Worm (Caenorhabditis elegans) whole organism, L2 larva: Measurements from ENCODE around the gene rpb-9.

Source experiments
- C34F6.9 ChIP-seq: fragments of 150-350 bp; optimal IDR thresholded peaks from 2 replicates; lab custom pipeline; 2014; ENCODE audit warnings: missing biosample characterization, missing genetic modification characterization
- F13H6.1 ChIP-seq: sonication (generic microtip); optimal IDR thresholded peaks from 2 replicates; lab custom pipeline; 2016; ENCODE audit warnings: missing genetic modification characterization, missing compliant biosample characterization
- R02D3.7 ChIP-seq: fragments of 150-350 bp; optimal IDR thresholded peaks from 2 replicates; lab custom pipeline; 2014; ENCODE audit warnings: missing biosample characterization, missing genetic modification characterization
- Y55F3AM.14 ChIP-seq: fragments of 200-800 bp; sonication (Bioruptor generic); optimal IDR thresholded peaks from 2 replicates; lab custom pipeline; 2018; ENCODE audit warnings: mild to moderate bottlenecking, missing genetic modification characterization, missing compliant biosample characterization
- ZK546.5 ChIP-seq: sonication (generic microtip); optimal IDR thresholded peaks from 2 replicates; lab custom pipeline; 2017; ENCODE audit warnings: missing biosample characterization, missing genetic modification characterization
- alr-1 ChIP-seq: fragments of 150-350 bp; optimal IDR thresholded peaks from 2 replicates; lab custom pipeline; 2014; ENCODE audit warnings: missing biosample characterization, missing genetic modification characterization
- aly-2 ChIP-seq: fragments of 150-350 bp; optimal IDR thresholded peaks from 2 replicates; lab custom pipeline; 2014; ENCODE audit warnings: missing biosample characterization, missing genetic modification characterization
- ama-1 ChIP-seq: fragments of 150-350 bp; optimal IDR thresholded peaks from 2 replicates; lab custom pipeline; 2018; ENCODE audit warnings: inconsistent platforms
- blmp-1 ChIP-seq: sonication (generic microtip); optimal IDR thresholded peaks from 2 replicates; lab custom pipeline; 2017; ENCODE audit warnings: missing genetic modification characterization, mild to moderate bottlenecking, missing compliant biosample characterization, antibody characterized with exemption, moderate library complexity; ENCODE audit not compliant: insufficient read depth
- ceh-16 ChIP-seq: fragments of 150-350 bp; optimal IDR thresholded peaks from 2 replicates; lab custom pipeline; 2014; ENCODE audit warnings: missing biosample characterization, missing genetic modification characterization
- ceh-82 ChIP-seq: fragments of 150-350 bp; optimal IDR thresholded peaks from 2 replicates; lab custom pipeline; 2014; ENCODE audit warnings: missing biosample characterization, missing genetic modification characterization
- crh-2 ChIP-seq: sonication (generic microtip); optimal IDR thresholded peaks from 2 replicates; lab custom pipeline; 2017; ENCODE audit warnings: missing biosample characterization, missing genetic modification characterization
- dmd-4 ChIP-seq: sonication (generic microtip); optimal IDR thresholded peaks from 2 replicates; lab custom pipeline; 2017; ENCODE audit warnings: missing biosample characterization, missing genetic modification characterization
- egl-27 ChIP-seq: sonication (generic microtip); optimal IDR thresholded peaks from 3 replicates; lab custom pipeline; 2017; ENCODE audit warnings: missing biosample characterization, missing genetic modification reagents, missing genetic modification characterization
- elt-1 ChIP-seq: fragments of 150-350 bp; optimal IDR thresholded peaks from 2 replicates; lab custom pipeline; 2014; ENCODE audit warnings: missing biosample characterization, missing genetic modification characterization
- elt-3 ChIP-seq: sonication (generic microtip); optimal IDR thresholded peaks from 2 replicates; lab custom pipeline; 2017; ENCODE audit warnings: missing biosample characterization, missing genetic modification characterization
- fos-1 ChIP-seq: fragments of 150-350 bp; optimal IDR thresholded peaks from 2 replicates; lab custom pipeline; 2014; ENCODE audit warnings: missing biosample characterization, missing genetic modification characterization
- gmeb-1 ChIP-seq: fragments of 150-350 bp; optimal IDR thresholded peaks from 2 replicates; lab custom pipeline; 2014; ENCODE audit warnings: missing biosample characterization, missing genetic modification characterization
- lin-11 ChIP-seq: fragments of 150-350 bp; sonication (generic microtip); optimal IDR thresholded peaks from 2 replicates; lab custom pipeline; 2014; ENCODE audit warnings: missing biosample characterization, missing genetic modification characterization, inconsistent platforms, mixed read lengths
- lin-13 ChIP-seq: fragments of 150-350 bp; optimal IDR thresholded peaks from 2 replicates; lab custom pipeline; 2014; ENCODE audit warnings: missing biosample characterization, missing genetic modification reagents, missing genetic modification characterization
- lin-39 ChIP-seq: fragments of 150-350 bp; optimal IDR thresholded peaks from 2 replicates; lab custom pipeline; 2014; ENCODE audit warnings: missing biosample characterization, missing genetic modification reagents, missing genetic modification characterization
- lsy-2 ChIP-seq, 2 experiments: fragments of 150-350 bp in 1 of 2; sonication (generic microtip) in 1 of 2; optimal IDR thresholded peaks; 2 replicates each; lab custom pipeline; 2014 to 2017; ENCODE audit warnings: missing biosample characterization in 2 of 2, missing genetic modification characterization in 2 of 2
- mab-5 ChIP-seq: fragments of 150-350 bp; optimal IDR thresholded peaks from 2 replicates; lab custom pipeline; 2014; ENCODE audit warnings: missing biosample characterization, missing genetic modification characterization
- mbf-1 ChIP-seq: sonication (generic microtip); optimal IDR thresholded peaks from 2 replicates; lab custom pipeline; 2017; ENCODE audit warnings: missing biosample characterization, missing genetic modification characterization
- mdl-1 ChIP-seq, 2 experiments: fragments of 150-350 bp in 1 of 2; sonication (generic microtip) in 1 of 2; optimal IDR thresholded peaks; 2 replicates each; lab custom pipeline; 2017; ENCODE audit warnings: missing biosample characterization in 2 of 2, missing genetic modification characterization in 2 of 2
- nhr-10 ChIP-seq: sonication (generic microtip); optimal IDR thresholded peaks from 2 replicates; lab custom pipeline; 2017; ENCODE audit warnings: missing biosample characterization, missing genetic modification characterization
- nhr-11 ChIP-seq: fragments of 150-350 bp; optimal IDR thresholded peaks from 2 replicates; lab custom pipeline; 2014; ENCODE audit warnings: missing biosample characterization, missing genetic modification characterization
- nhr-12 ChIP-seq: fragments of 150-350 bp; optimal IDR thresholded peaks from 2 replicates; lab custom pipeline; 2014; ENCODE audit warnings: missing biosample characterization, missing genetic modification characterization
- nhr-129 ChIP-seq: fragments of 150-350 bp; optimal IDR thresholded peaks from 2 replicates; lab custom pipeline; 2014; ENCODE audit warnings: missing biosample characterization, missing genetic modification characterization
- nhr-23 ChIP-seq: fragments of 150-350 bp; optimal IDR thresholded peaks from 2 replicates; lab custom pipeline; 2014; ENCODE audit warnings: missing biosample characterization, missing genetic modification reagents, missing genetic modification characterization
- nhr-237 ChIP-seq: fragments of 150-350 bp; optimal IDR thresholded peaks from 2 replicates; lab custom pipeline; 2014; ENCODE audit warnings: missing biosample characterization, missing genetic modification characterization
- nhr-25 ChIP-seq: fragments of 150-350 bp; sonication (generic microtip); optimal IDR thresholded peaks from 3 replicates; lab custom pipeline; 2014; ENCODE audit warnings: missing biosample characterization, missing genetic modification characterization
- nhr-6 ChIP-seq: fragments of 150-350 bp; optimal IDR thresholded peaks from 2 replicates; lab custom pipeline; 2014; ENCODE audit warnings: missing biosample characterization, missing genetic modification characterization
- nhr-77 ChIP-seq: fragments of 150-350 bp; optimal IDR thresholded peaks from 2 replicates; lab custom pipeline; 2014; ENCODE audit warnings: missing biosample characterization, missing genetic modification characterization
- peb-1 ChIP-seq: fragments of 150-350 bp; optimal IDR thresholded peaks from 2 replicates; lab custom pipeline; 2014; ENCODE audit warnings: missing biosample characterization, missing genetic modification characterization
- sem-4 ChIP-seq: fragments of 150-350 bp; optimal IDR thresholded peaks from 2 replicates; lab custom pipeline; 2014; ENCODE audit warnings: missing biosample characterization, missing genetic modification reagents, missing genetic modification characterization
- skn-1 ChIP-seq: sonication (generic microtip); optimal IDR thresholded peaks from 2 replicates; lab custom pipeline; 2017; ENCODE audit warnings: missing biosample characterization, missing genetic modification characterization
- sma-3 ChIP-seq: sonication (generic microtip); optimal IDR thresholded peaks from 2 replicates; lab custom pipeline; 2016; ENCODE audit warnings: missing genetic modification reagents, missing genetic modification characterization, missing compliant biosample characterization
- sma-9 ChIP-seq, 2 experiments: fragments of 150-350 bp in 1 of 2; sonication (generic microtip) in 1 of 2; optimal IDR thresholded peaks; 2 replicates each; lab custom pipeline; 2014 to 2016; ENCODE audit warnings: missing genetic modification characterization in 2 of 2, mild to moderate bottlenecking in 1 of 2, missing biosample characterization in 1 of 2, missing compliant biosample characterization in 1 of 2, missing genetic modification reagents in 1 of 2, moderate library complexity in 1 of 2
- snpc-4 ChIP-seq: fragments of 150-350 bp; optimal IDR thresholded peaks from 2 replicates; lab custom pipeline; 2014; ENCODE audit warnings: missing biosample characterization, missing genetic modification characterization
- unc-39 ChIP-seq: fragments of 150-350 bp; optimal IDR thresholded peaks from 2 replicates; lab custom pipeline; 2014; ENCODE audit warnings: missing biosample characterization, missing genetic modification characterization
- unc-55 ChIP-seq: fragments of 150-350 bp; sonication (generic microtip); optimal IDR thresholded peaks from 3 replicates; lab custom pipeline; 2014; ENCODE audit warnings: missing biosample characterization, missing genetic modification reagents, missing genetic modification characterization
- unc-62 ChIP-seq: fragments of 150-350 bp; optimal IDR thresholded peaks from 2 replicates; lab custom pipeline; 2014; ENCODE audit warnings: missing biosample characterization, missing genetic modification reagents, missing genetic modification characterization
- zag-1 ChIP-seq: fragments of 150-350 bp; optimal IDR thresholded peaks from 2 replicates; lab custom pipeline; 2014; ENCODE audit warnings: missing biosample characterization, missing genetic modification characterization
- ztf-1 ChIP-seq: fragments of 200-800 bp; sonication (Bioruptor generic); conservative IDR thresholded peaks from 2 replicates; pipeline ENCODE4 v1.3.6; 2022; ENCODE audit warnings: missing genetic modification characterization, missing compliant biosample characterization
- ztf-11 ChIP-seq: sonication (generic microtip); optimal IDR thresholded peaks from 2 replicates; lab custom pipeline; 2017; ENCODE audit warnings: missing biosample characterization, missing genetic modification characterization
- ztf-4 ChIP-seq: fragments of 150-350 bp; optimal IDR thresholded peaks from 2 replicates; lab custom pipeline; 2014; ENCODE audit warnings: missing biosample characterization, missing genetic modification characterization

Gene rpb-9

ce11 chrV:8041336-8041868 is 29.3 kb upstream of the rpb-9 start:
- TF ChIP-seq nhr-10 (tag; lab: Kevin White, UChicago) (no peak), C34F6.9 (no peak), sem-4 (tag; lab: Kevin White, UChicago) (no peak), nhr-11 (no peak), ztf-1 (GFP tag; lab: Robert Waterston, UW) (no peak), egl-27 (tag; lab: Kevin White, UChicago) (no peak), sma-9 (GFP tag; optimal IDR thresholded peaks at IDR 0.05; lab: Kevin White, UChicago) (no peak), sma-9 (tag; optimal IDR thresholded peaks at IDR 0.05; lab: Kevin White, UChicago) (no peak), unc-62 (GFP tag; lab: Kevin White, UChicago) (no peak), ztf-11 (no peak), nhr-6 (tag; lab: Kevin White, UChicago) (no peak), nhr-77 (no peak), mbf-1 (tag; lab: Kevin White, UChicago) (no peak), lin-11 (no peak), zag-1 (tag; lab: Kevin White, UChicago) (no peak), nhr-237 (tag; lab: Kevin White, UChicago) (no peak), lin-39 (tag; lab: Kevin White, UChicago) (no peak), lsy-2 (tag; optimal IDR thresholded peaks at IDR 0.05; lab: Kevin White, UChicago) (no peak), alr-1 (no peak), nhr-23 (no peak), blmp-1 (tag; lab: Kevin White, UChicago) (no peak)

- TF ChIP-seq unc-55 (GFP tag; lab: Kevin White, UChicago) (no peak), nhr-10 (tag; lab: Kevin White, UChicago) (no peak), alr-1 (no peak), F13H6.1 (no peak), R02D3.7 (no peak), C34F6.9 (no peak), lin-11 (no peak), sma-9 (GFP tag; optimal IDR thresholded peaks at IDR 0.05; lab: Kevin White, UChicago) (peak; percentile 79), sma-9 (tag; optimal IDR thresholded peaks at IDR 0.05; lab: Kevin White, UChicago) (no peak), nhr-77 (no peak), unc-62 (GFP tag; lab: Kevin White, UChicago) (no peak), nhr-237 (tag; lab: Kevin White, UChicago) (no peak), aly-2 (tag; lab: Kevin White, UChicago) (no peak), nhr-23 (no peak), Y55F3AM.14 (no peak), dmd-4 (tag; lab: Kevin White, UChicago) (no peak), elt-1 (tag; lab: Kevin White, UChicago) (no peak), lsy-2 (tag; optimal IDR thresholded peaks at IDR 0.05; lab: Kevin White, UChicago) (no peak), lin-39 (tag; lab: Kevin White, UChicago) (no peak), ZK546.5 (tag; lab: Kevin White, UChicago) (no peak), elt-3 (tag; lab: Kevin White, UChicago) (no peak), mdl-1 (tag; optimal IDR thresholded peaks at IDR 0.05; lab: Kevin White, UChicago) (no peak), crh-2 (tag; lab: Kevin White, UChicago) (no peak), fos-1 (peak; percentile 55), sem-4 (tag; lab: Kevin White, UChicago) (peak; percentile 1), zag-1 (tag; lab: Kevin White, UChicago) (no peak), sma-3 (GFP tag; lab: Kevin White, UChicago) (peak; percentile 89), ceh-82 (no peak), lin-13 (no peak), mbf-1 (tag; lab: Kevin White, UChicago) (no peak), gmeb-1 (tag; lab: Kevin White, UChicago) (no peak), mab-5 (tag; lab: Kevin White, UChicago) (no peak), skn-1 (no peak), blmp-1 (tag; lab: Kevin White, UChicago) (peak; percentile 83), ama-1 (peak; percentile 94), nhr-6 (tag; lab: Kevin White, UChicago) (no peak), unc-39 (tag; lab: Kevin White, UChicago) (no peak), ceh-16 (tag; lab: Kevin White, UChicago) (peak; percentile 64), nhr-11 (no peak), nhr-129 (no peak), ztf-11 (no peak), peb-1 (tag; lab: Kevin White, UChicago) (no peak), nhr-12 (no peak), snpc-4 (tag; lab: Kevin White, UChicago) (no peak), nhr-25 (tag; lab: Kevin White, UChicago) (peak; percentile 43), ztf-4 (tag; lab: Kevin White, UChicago) (no peak), egl-27 (tag; lab: Kevin White, UChicago) (peak; percentile 33)
Measured at ce11 chrV:8040247-8041084, 28.3 kb upstream of the rpb-9 start.
